Worm (Caenorhabditis elegans) whole organism, L1 larva: Measurements from ENCODE around the gene cyp-33C1.

ENCODE experiments used
- C16A3.4 ChIP-seq: fragments of 150-350 bp; optimal IDR thresholded peaks from 2 replicates; lab custom pipeline; 2014; ENCODE audit warnings: missing biosample characterization, missing genetic modification characterization
- C34B4.2 ChIP-seq: sonication (generic microtip); optimal IDR thresholded peaks from 2 replicates; lab custom pipeline; 2017; ENCODE audit warnings: mild to moderate bottlenecking, missing genetic modification characterization, missing compliant biosample characterization
- F16B12.6 ChIP-seq: fragments of 150-350 bp; optimal IDR thresholded peaks from 2 replicates; lab custom pipeline; 2014; ENCODE audit warnings: missing biosample characterization, missing genetic modification characterization
- aha-1 ChIP-seq: fragments of 150-350 bp; optimal IDR thresholded peaks from 2 replicates; lab custom pipeline; 2014; ENCODE audit warnings: missing biosample characterization, missing genetic modification characterization
- alr-1 ChIP-seq: fragments of 200-800 bp; sonication (Bioruptor generic); optimal IDR thresholded peaks from 2 replicates; lab custom pipeline; 2018; ENCODE audit warnings: borderline replicate concordance, mild to moderate bottlenecking, missing genetic modification characterization, missing compliant biosample characterization
- ama-1 ChIP-seq: fragments of 150-350 bp; optimal IDR thresholded peaks from 2 replicates; lab custom pipeline; 2014
- blmp-1 ChIP-seq: fragments of 150-350 bp; optimal IDR thresholded peaks from 2 replicates; lab custom pipeline; 2014; ENCODE audit warnings: missing biosample characterization, missing genetic modification characterization
- ceh-8 ChIP-seq: fragments of 200-800 bp; sonication (Bioruptor generic); optimal IDR thresholded peaks from 2 replicates; lab custom pipeline; 2018; ENCODE audit warnings: mild to moderate bottlenecking, missing genetic modification characterization, moderate library complexity, missing compliant biosample characterization
- ceh-82 ChIP-seq, 3 experiments: fragments of 150-350 bp in 1 of 3; sonication (generic microtip) in 2 of 3; optimal IDR thresholded peaks; 2 replicates each; lab custom pipeline; 2014 to 2017; ENCODE audit warnings: missing biosample characterization in 3 of 3, missing genetic modification characterization in 3 of 3
- ceh-88 ChIP-seq: fragments of 200-800 bp; sonication (Bioruptor generic); IDR thresholded peaks from 2 replicates; pipeline ENCODE4 v1.3.6; 2022; ENCODE audit warnings: missing genetic modification characterization, missing compliant biosample characterization
- dsc-1 ChIP-seq: sonication (generic microtip); optimal IDR thresholded peaks from 2 replicates; lab custom pipeline; 2016; ENCODE audit warnings: mild to moderate bottlenecking, missing genetic modification characterization, missing compliant biosample characterization
- efl-1 ChIP-seq, 4 experiments: fragments of 150-350 bp; optimal IDR thresholded peaks in 3 of 4; peaks in 1 of 4; 1 replicate in 1 of 4; 2 replicates in 3 of 4; lab custom pipeline; 2014; ENCODE audit warnings: missing biosample characterization in 2 of 4, missing genetic modification characterization in 2 of 4, missing genetic modification reagents in 2 of 4
- egl-27 ChIP-seq, 2 experiments: fragments of 150-350 bp in 1 of 2; sonication (generic microtip); optimal IDR thresholded peaks; 3 replicates each; lab custom pipeline; 2017 to 2018; ENCODE audit warnings: missing biosample characterization in 2 of 2, missing genetic modification characterization in 2 of 2, missing genetic modification reagents in 2 of 2
- elt-2 ChIP-seq: sonication (generic microtip); optimal IDR thresholded peaks from 2 replicates; lab custom pipeline; 2016; ENCODE audit warnings: missing genetic modification characterization, mild to moderate bottlenecking, inconsistent platforms, missing compliant biosample characterization, missing genetic modification reagents
- ets-5 ChIP-seq: fragments of 200-800 bp; sonication (Bioruptor generic); IDR thresholded peaks from 2 replicates; pipeline ENCODE4 v1.3.6; 2022; ENCODE audit warnings: missing genetic modification characterization, missing compliant biosample characterization
- fkh-8 ChIP-seq: sonication (generic microtip); optimal IDR thresholded peaks from 2 replicates; lab custom pipeline; 2016; ENCODE audit warnings: mild to moderate bottlenecking, missing genetic modification characterization, missing compliant biosample characterization
- grh-1 ChIP-seq: fragments of 200-800 bp; sonication (Bioruptor generic); IDR thresholded peaks from 2 replicates; pipeline ENCODE4 v1.3.6; 2022; ENCODE audit warnings: missing genetic modification reagents, missing genetic modification characterization, missing compliant biosample characterization
- hpl-2 ChIP-seq: fragments of 150-350 bp; optimal IDR thresholded peaks from 2 replicates; lab custom pipeline; 2014; ENCODE audit warnings: missing biosample characterization, missing genetic modification reagents, missing genetic modification characterization
- irx-1 ChIP-seq: sonication (generic microtip); optimal IDR thresholded peaks from 2 replicates; lab custom pipeline; 2016; ENCODE audit warnings: missing genetic modification characterization, missing compliant biosample characterization
- isw-1 ChIP-seq: fragments of 200-800 bp; sonication (Bioruptor generic); IDR thresholded peaks from 2 replicates; pipeline ENCODE4 v1.3.6; 2022; ENCODE audit warnings: missing genetic modification characterization, missing compliant biosample characterization
- lin-13 ChIP-seq: fragments of 150-350 bp; optimal IDR thresholded peaks from 2 replicates; lab custom pipeline; 2014; ENCODE audit warnings: missing biosample characterization, missing genetic modification reagents, missing genetic modification characterization
- lin-15B ChIP-seq: fragments of 150-350 bp; sonication (generic microtip); optimal IDR thresholded peaks from 3 replicates; lab custom pipeline; 2014; ENCODE audit warnings: missing biosample characterization, missing genetic modification characterization
- lin-39 ChIP-seq: fragments of 150-350 bp; optimal IDR thresholded peaks from 2 replicates; lab custom pipeline; 2014; ENCODE audit warnings: missing biosample characterization, missing genetic modification reagents, missing genetic modification characterization
- lsy-2 ChIP-seq, 2 experiments: fragments of 150-350 bp; optimal IDR thresholded peaks; 2 replicates each; lab custom pipeline; 2014; ENCODE audit warnings: missing biosample characterization in 2 of 2, missing genetic modification characterization in 2 of 2
- mef-2 ChIP-seq: fragments of 150-350 bp; optimal IDR thresholded peaks from 2 replicates; lab custom pipeline; 2014; ENCODE audit warnings: missing biosample characterization, missing genetic modification characterization
- mep-1 ChIP-seq: fragments of 150-350 bp; optimal IDR thresholded peaks from 2 replicates; lab custom pipeline; 2014; ENCODE audit warnings: missing biosample characterization, missing genetic modification characterization
- nhr-11 ChIP-seq: fragments of 150-350 bp; optimal IDR thresholded peaks from 2 replicates; lab custom pipeline; 2014; ENCODE audit warnings: missing biosample characterization, missing genetic modification characterization
- nhr-12 ChIP-seq: sonication (generic microtip); optimal IDR thresholded peaks from 2 replicates; lab custom pipeline; 2017; ENCODE audit warnings: missing biosample characterization, missing genetic modification characterization
- nhr-19 ChIP-seq: fragments of 200-800 bp; sonication (Bioruptor generic); conservative IDR thresholded peaks from 2 replicates; pipeline ENCODE4 v1.3.6; 2022; ENCODE audit warnings: missing genetic modification characterization, missing compliant biosample characterization
- nhr-237 ChIP-seq: fragments of 150-350 bp; optimal IDR thresholded peaks from 2 replicates; lab custom pipeline; 2014; ENCODE audit warnings: missing biosample characterization, missing genetic modification characterization
- nhr-28 ChIP-seq: fragments of 150-350 bp; optimal IDR thresholded peaks from 2 replicates; lab custom pipeline; 2014; ENCODE audit warnings: missing biosample characterization, missing genetic modification characterization
- nhr-47 ChIP-seq: sonication (generic microtip); optimal IDR thresholded peaks from 2 replicates; lab custom pipeline; 2016; ENCODE audit warnings: mild to moderate bottlenecking, missing genetic modification characterization, moderate library complexity, missing compliant biosample characterization
- nhr-76 ChIP-seq: sonication (generic microtip); optimal IDR thresholded peaks from 2 replicates; lab custom pipeline; 2017; ENCODE audit warnings: missing biosample characterization, missing genetic modification characterization
- nhr-77 ChIP-seq: fragments of 150-350 bp; optimal IDR thresholded peaks from 2 replicates; lab custom pipeline; 2014; ENCODE audit warnings: missing biosample characterization, missing genetic modification characterization
- nhr-85 ChIP-seq: sonication (generic microtip); peaks from one replicate; lab custom pipeline; 2016; ENCODE audit warnings: missing genetic modification characterization, inconsistent platforms, missing compliant biosample characterization
- pag-3 ChIP-seq: sonication (generic microtip); optimal IDR thresholded peaks from 2 replicates; lab custom pipeline; 2017; ENCODE audit warnings: missing genetic modification characterization, mild to moderate bottlenecking, missing compliant biosample characterization, antibody characterized with exemption, borderline replicate concordance; ENCODE audit not compliant: insufficient read depth
- pax-3 ChIP-seq: fragments of 200-800 bp; sonication (Bioruptor generic); optimal IDR thresholded peaks from 2 replicates; lab custom pipeline; 2018; ENCODE audit warnings: mild to moderate bottlenecking, missing genetic modification characterization, moderate library complexity, missing compliant biosample characterization
- rnt-1 ChIP-seq: sonication (generic microtip); optimal IDR thresholded peaks from 2 replicates; lab custom pipeline; 2016; ENCODE audit warnings: mild to moderate bottlenecking, missing genetic modification characterization, moderate library complexity, missing compliant biosample characterization
- skn-1 ChIP-seq: fragments of 150-350 bp; optimal IDR thresholded peaks from 2 replicates; lab custom pipeline; 2014; ENCODE audit warnings: missing biosample characterization, missing genetic modification characterization
- snpc-4 ChIP-seq: fragments of 150-350 bp; optimal IDR thresholded peaks from 2 replicates; lab custom pipeline; 2014; ENCODE audit warnings: missing biosample characterization, missing genetic modification characterization
- snu-23 ChIP-seq: sonication (generic microtip); optimal IDR thresholded peaks from 2 replicates; lab custom pipeline; 2016; ENCODE audit warnings: missing genetic modification characterization, missing compliant biosample characterization
- sox-4 ChIP-seq: sonication (generic microtip); optimal IDR thresholded peaks from 2 replicates; lab custom pipeline; 2016; ENCODE audit warnings: missing genetic modification characterization, missing compliant biosample characterization
- sptf-1 ChIP-seq: fragments of 150-350 bp; optimal IDR thresholded peaks from 2 replicates; lab custom pipeline; 2014; ENCODE audit warnings: missing biosample characterization, missing genetic modification characterization
- sup-37 ChIP-seq: fragments of 200-800 bp; sonication (Bioruptor generic); optimal IDR thresholded peaks from 2 replicates; lab custom pipeline; 2018; ENCODE audit warnings: mild to moderate bottlenecking, missing genetic modification characterization, missing compliant biosample characterization
- tbx-2 ChIP-seq: sonication (generic microtip); optimal IDR thresholded peaks from 2 replicates; lab custom pipeline; 2016; ENCODE audit warnings: missing genetic modification characterization, missing compliant biosample characterization
- tlp-1 ChIP-seq: fragments of 150-350 bp; optimal IDR thresholded peaks from 2 replicates; lab custom pipeline; 2014; ENCODE audit warnings: missing biosample characterization, missing genetic modification characterization
- unc-130 ChIP-seq: fragments of 150-350 bp; optimal IDR thresholded peaks from 2 replicates; lab custom pipeline; 2017; ENCODE audit warnings: missing biosample characterization, missing genetic modification characterization, inconsistent platforms
- unc-30 ChIP-seq: sonication (generic microtip); optimal IDR thresholded peaks from 2 replicates; lab custom pipeline; 2017; ENCODE audit warnings: missing biosample characterization, missing genetic modification characterization
- unc-86 ChIP-seq: sonication (generic microtip); optimal IDR thresholded peaks from 2 replicates; lab custom pipeline; 2016; ENCODE audit warnings: missing genetic modification characterization, missing compliant biosample characterization
- vab-15 ChIP-seq: sonication (generic microtip); optimal IDR thresholded peaks from 2 replicates; lab custom pipeline; 2017; ENCODE audit warnings: missing genotype, mild to moderate bottlenecking, missing genetic modification characterization, missing compliant biosample characterization
- xbp-1 ChIP-seq: sonication (generic microtip); optimal IDR thresholded peaks from 2 replicates; lab custom pipeline; 2016; ENCODE audit warnings: missing genetic modification characterization, missing compliant biosample characterization
- ztf-11 ChIP-seq, 2 experiments: sonication (generic microtip); optimal IDR thresholded peaks; 2 replicates each; lab custom pipeline; 2016 to 2017; ENCODE audit warnings: missing genetic modification characterization in 2 of 2, missing biosample characterization in 1 of 2, missing compliant biosample characterization in 1 of 2
- ztf-4 ChIP-seq: fragments of 150-350 bp; optimal IDR thresholded peaks from 2 replicates; lab custom pipeline; 2014; ENCODE audit warnings: missing biosample characterization, missing genetic modification characterization

cyp-33C1 gene

DNA sequence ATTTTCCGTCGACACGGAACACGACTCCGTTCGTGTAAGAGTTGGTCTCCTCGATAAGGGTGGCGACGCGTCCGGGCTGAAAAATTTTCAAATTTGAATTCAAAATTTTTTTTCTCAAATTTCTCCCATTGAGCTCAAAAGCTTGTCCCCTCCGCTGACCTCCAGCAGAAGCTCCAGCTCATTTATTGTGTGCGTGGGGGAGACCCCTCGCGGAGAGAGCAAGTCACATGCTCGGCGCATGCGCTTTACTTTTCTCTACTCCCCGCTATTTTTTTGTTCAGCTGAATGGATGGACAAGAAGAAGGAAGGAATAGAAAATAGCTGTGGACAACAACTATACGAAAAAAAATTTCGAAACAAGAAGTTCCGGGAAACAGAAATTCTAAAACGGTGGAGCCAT lies 45.8 kb upstream of the cyp-33C1 start (continued):
- TF ChIP-seq ztf-11 (tag; optimal IDR thresholded peaks at IDR 0.05; lab: Kevin White, UChicago) (peak in 1 of 2 experiments; percentile 19), ceh-88 (GFP tag; lab: Robert Waterston, UW) (no peak), dsc-1 (peak; percentile 64), nhr-47 (tag; lab: Kevin White, UChicago) (peak; percentile 75), tbx-2 (tag; lab: Kevin White, UChicago) (peak; percentile 76), ama-1 (lab: Kevin White, UChicago) (no peak), lin-15B (tag; lab: Kevin White, UChicago) (no peak), irx-1 (peak; percentile 53), egl-27 (tag; optimal IDR thresholded peaks at IDR 0.05; lab: Kevin White, UChicago) (no peak), ceh-8 (GFP tag; lab: Kevin White, UChicago) (no peak), xbp-1 (tag; lab: Kevin White, UChicago) (peak; percentile 53), aha-1 (tag; lab: Kevin White, UChicago) (no peak), blmp-1 (tag; lab: Kevin White, UChicago) (no peak), lin-39 (tag; lab: Kevin White, UChicago) (no peak), pag-3 (tag; lab: Kevin White, UChicago) (no peak), nhr-76 (no peak), mep-1 (tag; lab: Kevin White, UChicago) (peak; percentile 71), C34B4.2 (tag; lab: Kevin White, UChicago) (no peak), efl-1 (optimal IDR thresholded peaks at IDR 0.05; lab: Kevin White, UChicago) (peak; percentile 35 to 44), efl-1 (GFP tag; optimal IDR thresholded peaks at IDR 0.05 in 1 of 2; lab: Kevin White, UChicago) (peak in 1 of 2 experiments; percentile 50), ets-5 (GFP tag; lab: Robert Waterston, UW) (no peak), ceh-82 (tag; optimal IDR thresholded peaks at IDR 0.05; lab: Kevin White, UChicago) (peak; percentile 40 to 85 (median 61)), skn-1 (tag; lab: Kevin White, UChicago) (peak; percentile 53), grh-1 (no peak), pax-3 (tag; lab: Kevin White, UChicago) (peak; percentile 1), hpl-2 (GFP tag; lab: Kevin White, UChicago) (no peak), vab-15 (tag; lab: Kevin White, UChicago) (no peak), elt-2 (no peak), lsy-2 (tag; optimal IDR thresholded peaks at IDR 0.05; lab: Kevin White, UChicago) (peak; percentile 60 to 72), nhr-85 (no peak), nhr-77 (tag; lab: Kevin White, UChicago) (no peak), sup-37 (no peak), unc-30 (no peak), C16A3.4 (peak; percentile 36), tlp-1 (no peak), snpc-4 (peak; percentile 2), ztf-4 (tag; lab: Kevin White, UChicago) (no peak), mef-2 (tag; lab: Kevin White, UChicago) (peak; percentile 19), fkh-8 (peak; percentile 86), nhr-28 (tag; lab: Kevin White, UChicago) (no peak), isw-1 (GFP tag; lab: Robert Waterston, UW) (peak; percentile 33), unc-130 (tag; lab: Kevin White, UChicago) (no peak), nhr-12 (tag; lab: Kevin White, UChicago) (no peak), F16B12.6 (tag; lab: Kevin White, UChicago) (no peak)

DNA sequence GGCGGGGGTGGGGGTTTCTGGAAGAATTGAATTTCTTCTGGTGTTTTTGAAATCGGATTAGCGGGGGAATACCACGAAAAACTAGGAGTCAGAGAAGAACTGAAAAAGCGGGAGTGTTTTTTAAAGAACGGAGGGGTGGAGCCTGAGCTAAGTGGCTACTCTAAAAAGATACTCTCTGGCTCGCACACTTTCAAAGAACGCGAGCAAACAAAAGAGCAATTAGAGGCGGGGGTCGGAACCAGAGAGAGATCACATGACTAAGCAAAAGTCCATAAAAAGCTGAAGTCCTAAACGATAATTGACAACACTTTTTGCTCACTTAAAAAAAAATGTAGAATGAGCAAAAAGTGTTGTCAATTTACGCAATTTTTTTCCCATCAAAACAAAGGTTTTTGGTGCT lies 45.0 kb upstream of the cyp-33C1 start:
- TF ChIP-seq sptf-1 (tag; lab: Kevin White, UChicago) (no peak), snu-23 (GFP tag; lab: Kevin White, UChicago) (no peak), lin-13 (no peak), nhr-19 (GFP tag; lab: Robert Waterston, UW) (peak; percentile 26), rnt-1 (tag; lab: Kevin White, UChicago) (peak; percentile 10), nhr-47 (tag; lab: Kevin White, UChicago) (peak; percentile 30), xbp-1 (tag; lab: Kevin White, UChicago) (no peak), ceh-82 (tag; optimal IDR thresholded peaks at IDR 0.05; lab: Kevin White, UChicago) (peak in 1 of 3 experiments; percentile 8), nhr-237 (tag; lab: Kevin White, UChicago) (no peak), lsy-2 (tag; optimal IDR thresholded peaks at IDR 0.05; lab: Kevin White, UChicago) (peak; percentile 9 to 18), skn-1 (tag; lab: Kevin White, UChicago) (no peak), nhr-77 (tag; lab: Kevin White, UChicago) (no peak), alr-1 (tag; lab: Kevin White, UChicago) (no peak), tbx-2 (tag; lab: Kevin White, UChicago) (peak; percentile 47), grh-1 (no peak), unc-86 (tag; lab: Kevin White, UChicago) (peak; percentile 26), mef-2 (tag; lab: Kevin White, UChicago) (no peak), sox-4 (tag; lab: Kevin White, UChicago) (no peak), nhr-11 (tag; lab: Kevin White, UChicago) (no peak), fkh-8 (peak; percentile 25), pax-3 (tag; lab: Kevin White, UChicago) (no peak)
